Worm (Caenorhabditis elegans): ENCODE results near the gene Y45F3A.8.

The Y45F3A.8 gene

ce11 chrIII:10634034-10634433 is 41.4 kb upstream of the Y45F3A.8 start:
- TF ChIP-seq hsf-1 (GFP tag; IDR thresholded peaks at IDR 0.05) (no peak), C06A6.2 (GFP tag; conservative IDR thresholded peaks at IDR 0.05) (peak; percentile 49), gei-17 (GFP tag; optimal IDR thresholded peaks at IDR 0.05) (peak; percentile 27), rec-8 (tag; optimal IDR thresholded peaks at IDR 0.05) (no peak), Y53G8AR.9 (GFP tag; conservative IDR thresholded peaks at IDR 0.05) (no peak), F23B12.7 (tag; optimal IDR thresholded peaks at IDR 0.05; ENCODE audit: insufficient read depth) (no peak), lir-1 (GFP tag; conservative IDR thresholded peaks at IDR 0.05) (no peak), egl-18 (GFP tag; IDR thresholded peaks at IDR 0.05) (no peak), T07F8.4 (tag; optimal IDR thresholded peaks at IDR 0.05) (no peak), cebp-1 (GFP tag; IDR thresholded peaks at IDR 0.05) (peak; percentile 16; the same call in 1 of the 2 replicates), cebp-1 (tag; optimal IDR thresholded peaks at IDR 0.05) (peak; percentile 78), Y79H2A.3 (GFP tag; conservative IDR thresholded peaks at IDR 0.05) (no peak), snpc-3.4 (tag; optimal IDR thresholded peaks at IDR 0.05) (no peak), unc-130 (GFP tag; optimal IDR thresholded peaks at IDR 0.05) (no peak), T26A5.8 (tag; optimal IDR thresholded peaks at IDR 0.05) (no peak), bed-1 (GFP tag; IDR thresholded peaks at IDR 0.05) (no peak), nhr-120 (GFP tag; IDR thresholded peaks at IDR 0.05) (no peak), snpc-1.1 (tag; optimal IDR thresholded peaks at IDR 0.05; ENCODE audit: insufficient read depth) (no peak), attf-5 (GFP tag; optimal IDR thresholded peaks at IDR 0.05) (peak; percentile 78), xnd-1 (tag; optimal IDR thresholded peaks at IDR 0.05) (no peak), repo-1 (tag; optimal IDR thresholded peaks at IDR 0.05) (no peak), K12H6.12 (tag; optimal IDR thresholded peaks at IDR 0.05) (peak; percentile 84), mcd-1 (GFP tag; IDR thresholded peaks at IDR 0.05) (peak; percentile 82), egl-44 (GFP tag; IDR thresholded peaks at IDR 0.05) (no peak), athp-1 (tag; optimal IDR thresholded peaks at IDR 0.05) (peak; percentile 2), lin-26 (GFP tag; IDR thresholded peaks at IDR 0.05) (0 out of 2 replicates have a peak, but pooled peaks have one; percentile 31), egrh-3 (GFP tag; IDR thresholded peaks at IDR 0.05) (peak; percentile 99), aptf-2 (GFP tag; conservative IDR thresholded peaks at IDR 0.05) (no peak), dox-1 (GFP tag; IDR thresholded peaks at IDR 0.05) (peak; percentile 76), chd-7 (tag; optimal IDR thresholded peaks at IDR 0.05) (peak; percentile 47), F49E8.2 (tag; optimal IDR thresholded peaks at IDR 0.05; ENCODE audit: insufficient read depth) (no peak), nhr-27 (tag; optimal IDR thresholded peaks at IDR 0.05) (no peak), hmg-20 (GFP tag; IDR thresholded peaks at IDR 0.05) (no peak), nhr-90 (tag; optimal IDR thresholded peaks at IDR 0.05) (peak; percentile 9), F55B11.4 (tag; optimal IDR thresholded peaks at IDR 0.05; ENCODE audit: borderline replicate concordance, insufficient read depth) (no peak), lsl-1 (GFP tag; optimal IDR thresholded peaks at IDR 0.05) (no peak), F57A8.1 (GFP tag; optimal IDR thresholded peaks at IDR 0.05) (no peak), atf-7 (tag; optimal IDR thresholded peaks at IDR 0.05) (no peak), F57C9.4 (tag; optimal IDR thresholded peaks at IDR 0.05) (peak; percentile 16), cebp-2 (GFP tag; IDR thresholded peaks at IDR 0.05) (no peak), hlh-12 (tag; optimal IDR thresholded peaks at IDR 0.05) (no peak), F22D6.2 (tag; optimal IDR thresholded peaks at IDR 0.05) (no peak), ztf-6 (GFP tag; IDR thresholded peaks at IDR 0.05) (no peak), lin-40 (tag; optimal IDR thresholded peaks at IDR 0.05) (peak; percentile 67), Y67H2A.10 (GFP tag; conservative IDR thresholded peaks at IDR 0.05) (no peak), him-1 (tag; optimal IDR thresholded peaks at IDR 0.05) (no peak), bed-2 (GFP tag; IDR thresholded peaks at IDR 0.05) (peak; percentile 63; the same call in 1 of the 2 replicates), pbrm-1 (GFP tag; IDR thresholded peaks at IDR 0.05) (peak; percentile 59), ztf-3 (GFP tag; optimal IDR thresholded peaks at IDR 0.05) (no peak)

All from whole organism, young adult.